Fruit fly (Drosophila melanogaster) whole organism, pupa: Measurements from ENCODE around the gene CG9727.

Source experiments
- CG8159 ChIP-seq: fragments of 200-800 bp; sonication (Bioruptor generic); optimal IDR thresholded peaks from 3 replicates; lab custom pipeline; 2018; ENCODE audit warnings: missing biosample characterization, mild to moderate bottlenecking, missing genetic modification characterization, moderate library complexity
- Pif1B ChIP-seq: fragments of 200-800 bp; sonication (Bioruptor generic); optimal IDR thresholded peaks from 3 replicates; lab custom pipeline; 2016; ENCODE audit warnings: missing biosample characterization, missing genetic modification characterization
- gl ChIP-seq: fragments of 200-800 bp; sonication (Bioruptor generic); optimal IDR thresholded peaks from 2 replicates; lab custom pipeline; 2018; ENCODE audit warnings: missing biosample characterization, mild to moderate bottlenecking, missing genetic modification characterization

DNA sequence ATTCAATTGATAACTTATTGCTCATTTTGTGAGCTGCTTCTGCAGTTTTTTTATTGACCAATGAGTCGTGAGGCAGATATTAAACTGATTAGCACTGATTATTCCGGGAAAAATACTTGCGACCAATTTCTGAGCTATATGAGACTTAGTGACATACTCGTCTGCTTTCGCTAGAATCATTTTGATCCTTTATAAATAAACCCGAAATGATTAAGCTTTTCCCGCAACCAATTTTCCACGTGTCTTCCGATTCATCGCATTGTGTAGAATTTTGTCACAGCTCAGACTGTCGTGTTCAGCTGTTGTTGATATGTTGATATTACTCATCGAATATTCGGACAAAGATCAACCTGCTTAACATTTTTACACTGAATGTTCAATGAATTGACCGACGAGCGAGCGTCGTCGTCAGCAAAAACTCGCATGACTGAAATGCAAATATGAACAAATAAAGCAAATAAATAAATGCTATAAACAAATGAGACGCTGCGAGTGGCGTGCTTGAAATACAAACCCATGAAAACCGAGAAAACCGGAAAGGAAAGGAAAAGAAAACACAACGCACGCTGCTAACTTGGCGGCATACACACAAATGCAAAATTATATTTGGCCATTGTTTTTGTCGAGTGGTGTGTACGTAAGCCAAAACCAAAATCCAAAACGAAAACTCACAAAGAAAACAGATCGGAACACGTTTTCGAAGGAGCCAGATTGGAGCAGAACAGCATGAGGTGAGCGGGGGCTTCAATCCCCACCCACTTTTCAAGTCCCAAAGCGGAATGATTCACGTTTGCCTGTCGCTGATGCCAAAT, 55.6 kb downstream of the CG9727 start:
- TF ChIP-seq gl (tag; lab: Kevin White, UChicago) (no peak), Pif1B (GFP tag; lab: Kevin White, UChicago) (no peak), CG8159 (tag; lab: Kevin White, UChicago) (no peak)
